Worm (Caenorhabditis elegans) whole organism, late embryonic: ENCODE results near the gene H12I19.115.

ENCODE experiments used
- ceh-18 ChIP-seq: sonication (generic microtip); optimal IDR thresholded peaks from 2 replicates; lab custom pipeline; 2016; ENCODE audit warnings: missing genetic modification characterization, missing compliant biosample characterization
- elt-2 ChIP-seq: sonication (generic microtip); optimal IDR thresholded peaks from 2 replicates; lab custom pipeline; 2016; ENCODE audit warnings: missing genetic modification reagents, missing genetic modification characterization, missing compliant biosample characterization
- hlh-15 ChIP-seq: sonication (generic microtip); optimal IDR thresholded peaks from 2 replicates; lab custom pipeline; 2016; ENCODE audit warnings: missing genetic modification characterization, missing compliant biosample characterization
- pha-4 ChIP-seq: fragments of 150-350 bp; optimal IDR thresholded peaks from 2 replicates; lab custom pipeline; 2018; ENCODE audit warnings: missing biosample characterization, missing genetic modification reagents, missing genetic modification characterization

DNA sequence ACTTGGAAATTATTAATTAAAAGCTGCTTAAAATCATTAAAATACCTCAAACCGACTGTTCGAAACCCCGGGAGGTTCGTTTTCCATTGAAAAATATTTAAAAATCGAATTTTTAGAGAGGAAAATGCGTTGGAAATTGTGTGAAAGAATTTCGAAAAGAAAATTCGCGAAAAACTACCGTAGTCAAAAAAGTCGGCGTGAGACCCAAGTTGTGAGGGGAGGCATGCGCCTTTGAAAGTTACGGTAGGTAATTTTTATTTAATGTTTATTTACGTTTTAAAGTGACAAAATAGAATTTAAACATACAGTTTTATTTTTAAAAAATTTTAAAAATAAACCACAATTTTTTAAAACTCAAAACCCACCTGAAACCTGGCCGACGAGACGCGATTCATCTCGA, 12.1 kb downstream of the H12I19.115 start:
- TF ChIP-seq elt-2 = no peak
- no peak for TF ChIP-seq ceh-18 (tag; lab: Kevin White, UChicago)
- TF ChIP-seq pha-4 (tag; lab: Kevin White, UChicago) = no peak
- no peak for TF ChIP-seq hlh-15 (tag; lab: Kevin White, UChicago)
